Worm (Caenorhabditis elegans): ENCODE results near the gene C44B11.4.

- TF ChIP-seq dao-5 (tag; optimal IDR thresholded peaks at IDR 0.05) (no peak), him-1 (tag; optimal IDR thresholded peaks at IDR 0.05) (no peak)
These were observed 26.6 kb downstream of the C44B11.4 start for ce11 chrIII:3116969-3117368.
